Worm (Caenorhabditis elegans) whole organism, dauer: ENCODE results near the gene sru-26.
"Not testable (repeated sequence)": the region's sequence is repeated elsewhere in the genome, so short reads cannot be mapped to it uniquely, and the experiment has no call there.

Experiments
- unc-62 ChIP-seq: sonication (generic microtip); optimal IDR thresholded peaks from 2 replicates; lab custom pipeline; 2017; ENCODE audit warnings: missing biosample characterization, missing genetic modification reagents, missing genetic modification characterization

The sru-26 gene

ce11 chrIV:12487194-12487593, at the start of gene sru-26:
Gene sru-26, plus strand, starts transcription at chrIV:12487494.
- TF ChIP-seq unc-62: no peak

ce11 chrIV:12438359-12438758, 48.9 kb upstream of the sru-26 start, which contains the start of gene clec-185:
Gene clec-185, plus strand, starts transcription at chrIV:12438659.
- TF ChIP-seq unc-62: no peak

ce11 chrIV:12441715-12442114, 45.6 kb upstream of the sru-26 start, which contains the start of gene C25G4.17:
Gene C25G4.17, plus strand, starts transcription at chrIV:12442015.
- TF ChIP-seq unc-62: no peak

DNA sequence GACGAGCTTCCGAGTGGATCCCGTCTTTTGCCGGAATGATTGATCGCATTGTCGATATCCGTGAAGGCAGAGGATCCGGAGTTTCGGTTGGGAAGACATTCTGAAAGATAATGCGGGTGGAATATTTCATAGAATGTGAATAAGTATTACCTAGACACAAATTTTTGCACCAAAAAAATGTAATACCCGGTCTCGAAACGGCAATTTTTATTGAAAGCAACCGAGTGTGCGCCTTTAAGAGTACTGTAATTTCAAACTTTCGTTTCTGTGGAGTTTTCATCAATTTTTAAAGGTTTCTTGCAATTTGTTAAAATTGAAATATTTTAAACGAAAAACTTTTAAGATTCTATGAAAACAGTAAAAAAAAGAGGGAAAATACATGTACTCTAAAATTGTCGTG, 43.4 kb upstream of the sru-26 start, which contains the start of gene C25G4.2:
Gene C25G4.2 (minus strand): TSS at position 100 of the 400 bp plus-strand sequence.
- TF ChIP-seq unc-62: no peak

ce11 chrIV:12445463-12445934, 41.8 kb upstream of the sru-26 start, which contains the start of gene C25G4.3:
Gene C25G4.3, minus strand, starts transcription at chrIV:12445884.
- no peak for TF ChIP-seq unc-62

DNA sequence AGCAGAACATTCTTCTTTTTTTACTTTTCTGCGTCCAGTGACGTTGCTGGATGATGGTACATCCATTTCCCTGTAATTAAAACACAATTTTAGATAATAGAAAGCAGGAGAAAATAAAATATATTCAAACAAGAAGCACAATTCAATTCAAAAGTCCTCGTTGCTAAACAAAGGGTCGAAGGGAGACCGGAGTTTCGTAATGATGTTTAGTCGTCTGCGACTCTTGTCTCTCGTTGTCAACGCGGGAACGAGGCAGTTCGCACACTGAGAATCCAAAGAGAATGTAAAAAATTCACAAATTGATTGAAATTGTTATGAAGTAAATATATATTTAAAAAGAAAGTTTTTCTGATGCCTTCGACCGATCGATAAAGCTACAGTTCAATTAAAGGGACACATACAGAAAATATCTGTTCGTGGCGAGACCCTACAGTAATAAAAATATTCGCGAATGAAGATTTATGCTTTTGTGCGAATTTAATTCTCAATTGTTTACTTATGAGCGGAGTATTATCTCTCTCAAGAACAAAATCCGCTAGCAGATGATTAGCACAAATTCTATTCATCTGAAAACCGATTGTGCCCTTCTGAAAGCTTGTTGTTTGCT, 36.0 kb upstream of the sru-26 start, which contains the start of gene dpy-26:
Gene dpy-26 (minus strand): TSS at position 111 of the 607 bp plus-strand sequence.
- TF ChIP-seq unc-62: no peak

- TF ChIP-seq unc-62: no peak
Measured at ce11 chrIV:12454115-12454514, 33.2 kb upstream of the sru-26 start, which contains the start of gene spe-44. Gene spe-44, minus strand, starts transcription at chrIV:12454215.

DNA sequence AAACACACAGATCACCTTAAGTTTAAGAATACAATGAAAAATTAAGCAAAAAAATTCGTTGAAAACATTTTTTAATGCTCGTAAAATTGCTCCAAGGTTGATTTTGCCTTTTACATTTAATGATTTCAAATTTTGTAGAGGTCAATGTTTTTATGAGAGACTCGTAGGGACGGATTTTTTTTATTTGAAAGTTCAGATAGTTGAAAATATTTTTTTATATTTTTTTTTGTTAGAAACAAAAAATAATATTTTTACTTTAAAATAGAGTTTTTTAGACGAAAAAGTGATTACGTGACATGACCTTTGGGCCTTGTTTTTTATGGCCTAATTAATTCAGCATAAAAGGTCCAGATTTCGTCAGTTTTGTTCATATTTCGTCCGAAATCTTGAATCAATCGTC, 32.5 kb upstream of the sru-26 start, which contains the start of gene smz-1:
Gene smz-1 (plus strand): TSS at position 301 of the 400 bp plus-strand sequence.
- TF ChIP-seq unc-62: no peak

- no peak for TF ChIP-seq unc-62
Measured at ce11 chrIV:12456613-12457012, 30.7 kb upstream of the sru-26 start, which contains the start of gene C25G4.7. Gene C25G4.7, plus strand, starts transcription at chrIV:12456913.

ce11 chrIV:12463370-12463769, 23.9 kb upstream of the sru-26 start, which contains the start of gene C25G4.8:
Gene C25G4.8, minus strand, starts transcription at chrIV:12463470.
- TF ChIP-seq unc-62: no peak

ce11 chrIV:12464822-12465221, 22.5 kb upstream of the sru-26 start:
- TF ChIP-seq unc-62: no peak

- no peak for TF ChIP-seq unc-62
Measured at ce11 chrIV:12467761-12468160, 19.5 kb upstream of the sru-26 start.

ce11 chrIV:12468359-12468758, 18.9 kb upstream of the sru-26 start, which contains the start of gene igdb-2:
Gene igdb-2, plus strand, starts transcription at chrIV:12468659.
- TF ChIP-seq unc-62: no peak

ce11 chrIV:12476942-12477341, 10.4 kb upstream of the sru-26 start, which contains the start of gene T04A11.1:
Gene T04A11.1, minus strand, starts transcription at chrIV:12477042.
- not testable (repeated sequence) for TF ChIP-seq unc-62

DNA sequence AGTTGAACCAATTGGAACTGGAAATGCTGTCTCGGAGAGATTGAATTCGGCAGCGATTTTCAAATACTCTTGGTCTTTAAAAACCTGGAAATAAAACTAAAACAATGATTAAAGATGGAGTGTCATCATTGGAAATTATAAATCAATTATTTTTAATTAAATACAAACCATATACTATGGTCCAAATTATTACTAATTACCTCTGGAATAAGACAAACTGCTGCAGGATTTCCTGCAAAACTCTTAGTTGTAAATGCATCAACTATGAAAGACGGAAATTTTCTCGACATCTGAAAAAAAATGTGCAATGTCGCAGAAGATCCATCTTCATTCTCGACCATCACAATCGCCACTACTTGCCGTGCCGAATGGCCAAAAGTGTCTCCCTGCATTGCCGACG, 8.6 kb upstream of the sru-26 start, which contains the start of gene igdb-1:
Gene igdb-1 (plus strand): TSS at position 301 of the 400 bp plus-strand sequence.
- TF ChIP-seq unc-62: not testable (repeated sequence)

ce11 chrIV:12484479-12484878, 2.8 kb upstream of the sru-26 start, which contains the start of gene T04A11.4:
Gene T04A11.4, minus strand, starts transcription at chrIV:12484579.
- TF ChIP-seq unc-62: not testable (repeated sequence)

DNA sequence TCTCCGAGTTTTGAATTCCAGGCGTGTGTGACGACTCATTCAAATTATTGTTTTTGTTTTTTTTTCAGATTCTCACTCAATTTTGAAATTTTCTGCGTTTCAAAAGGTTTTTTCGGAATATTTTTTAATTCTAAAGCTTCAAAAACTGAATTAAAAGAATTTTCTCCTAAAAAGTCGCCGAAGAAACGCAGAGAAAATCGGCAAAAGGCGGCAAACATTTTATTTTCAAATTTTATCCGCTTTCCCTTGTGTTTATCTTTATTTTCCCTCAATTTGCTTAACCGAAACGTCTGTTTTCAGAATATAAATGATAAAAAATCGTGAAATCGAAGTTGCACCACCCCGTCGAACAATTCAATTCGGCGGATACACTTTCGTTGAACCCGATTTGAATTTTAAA, 3.2 kb downstream of the sru-26 start, which contains the start of gene him-6:
Gene him-6 (plus strand): TSS at position 301 of the 400 bp plus-strand sequence.
- no peak for TF ChIP-seq unc-62
